Worm (Caenorhabditis elegans) whole organism, L4/young adult: ENCODE results near the gene C05G5.1.

Source experiments
- W03F9.2 ChIP-seq: fragments of 150-350 bp; optimal IDR thresholded peaks from 2 replicates; lab custom pipeline; 2014; ENCODE audit warnings: missing biosample characterization, missing genetic modification characterization
- dao-5 ChIP-seq: sonication (generic microtip); optimal IDR thresholded peaks from 2 replicates; lab custom pipeline; 2016; ENCODE audit warnings: missing genotype, missing genetic modification characterization, moderate library complexity, missing compliant biosample characterization
- him-1 ChIP-seq: sonication (generic microtip); optimal IDR thresholded peaks from 2 replicates; lab custom pipeline; 2016; ENCODE audit warnings: missing genotype, missing genetic modification reagents, missing genetic modification characterization, missing compliant biosample characterization

The C05G5.1 gene

DNA sequence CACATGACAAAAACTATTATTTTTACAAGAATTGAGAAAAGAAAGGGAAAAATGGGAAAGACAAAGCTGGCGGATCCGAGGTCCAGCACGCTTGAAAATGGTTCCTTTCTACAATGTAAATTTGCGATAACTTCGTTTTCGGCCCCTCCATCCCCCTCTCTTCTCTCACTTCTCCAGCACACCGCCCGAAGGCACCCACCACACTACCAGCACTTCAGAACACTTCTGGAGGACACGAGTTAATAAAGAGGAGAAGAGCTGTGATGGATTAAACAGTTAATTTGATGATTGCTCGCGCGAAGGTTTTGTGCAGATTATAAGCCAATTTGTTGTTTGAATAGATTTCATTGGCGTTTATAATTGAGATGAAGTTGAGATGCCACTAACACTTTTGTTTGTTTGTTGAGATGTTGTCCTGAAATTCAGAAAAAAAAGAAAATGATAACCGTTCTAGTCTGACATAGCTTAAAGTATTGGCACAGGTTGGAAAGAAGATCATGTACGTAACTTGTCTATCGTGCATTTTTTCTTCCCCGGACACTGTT, 45.2 kb downstream of the C05G5.1 start:
- TF ChIP-seq him-1 (tag; lab: Kevin White, UChicago), result no peak
- TF ChIP-seq dao-5 (tag; lab: Kevin White, UChicago), result no peak
- no peak for TF ChIP-seq W03F9.2 (tag; lab: Kevin White, UChicago)

DNA sequence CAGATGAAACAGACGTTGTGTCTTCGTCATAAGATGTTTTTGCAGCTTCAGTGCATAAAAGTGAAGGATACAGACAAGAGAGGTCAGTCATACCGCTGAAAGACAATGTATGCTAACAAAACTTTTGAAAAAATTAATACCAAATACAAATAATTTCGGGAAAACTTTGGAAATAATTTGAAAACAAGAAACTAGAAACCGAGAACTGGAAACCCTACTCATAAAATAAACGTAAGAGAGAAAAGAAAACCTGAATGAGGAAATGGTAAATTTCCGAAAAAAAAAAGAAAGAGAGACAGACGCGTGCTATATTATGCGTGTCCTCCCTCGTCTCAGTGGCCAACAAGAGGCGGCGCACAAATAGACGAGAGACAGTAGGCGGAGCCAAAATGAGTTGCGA, 47.0 kb downstream of the C05G5.1 start, which contains the start of gene sox-3:
sox-3 (minus strand) TSS at position 101 of the 400 bp plus-strand sequence.
- TF ChIP-seq W03F9.2 (tag; lab: Kevin White, UChicago), result no peak
- TF ChIP-seq dao-5 (tag; lab: Kevin White, UChicago), result no peak
- TF ChIP-seq him-1 (tag; lab: Kevin White, UChicago), result no peak
